Worm (Caenorhabditis elegans) whole organism, L1 larva: ENCODE measurements around the gene arf-5.
A peak's percentile ranks its signal among the peaks of the same experiment; 100 is the strongest.

Source experiments
- C34B4.2 ChIP-seq: sonication (generic microtip); optimal IDR thresholded peaks from 2 replicates; lab custom pipeline; 2017; ENCODE audit warnings: mild to moderate bottlenecking, missing genetic modification characterization, missing compliant biosample characterization
- F16B12.6 ChIP-seq: fragments of 150-350 bp; optimal IDR thresholded peaks from 2 replicates; lab custom pipeline; 2014; ENCODE audit warnings: missing biosample characterization, missing genetic modification characterization
- blmp-1 ChIP-seq: fragments of 150-350 bp; optimal IDR thresholded peaks from 2 replicates; lab custom pipeline; 2014; ENCODE audit warnings: missing biosample characterization, missing genetic modification characterization
- ceh-88 ChIP-seq: fragments of 200-800 bp; sonication (Bioruptor generic); IDR thresholded peaks from 2 replicates; pipeline ENCODE4 v1.3.6; 2022; ENCODE audit warnings: missing genetic modification characterization, missing compliant biosample characterization
- dpl-1 ChIP-seq, 3 experiments: fragments of 150-350 bp in 2 of 3; sonication (generic microtip) in 1 of 3; optimal IDR thresholded peaks; 2 replicates each; lab custom pipeline; 2014 to 2017; ENCODE audit warnings: missing biosample characterization in 3 of 3, missing genetic modification characterization in 3 of 3, missing genetic modification reagents in 3 of 3
- dsc-1 ChIP-seq: sonication (generic microtip); optimal IDR thresholded peaks from 2 replicates; lab custom pipeline; 2016; ENCODE audit warnings: mild to moderate bottlenecking, missing genetic modification characterization, missing compliant biosample characterization
- efl-1 ChIP-seq, 4 experiments: fragments of 150-350 bp; optimal IDR thresholded peaks in 3 of 4; peaks in 1 of 4; 1 replicate in 1 of 4; 2 replicates in 3 of 4; lab custom pipeline; 2014; ENCODE audit warnings: missing biosample characterization in 2 of 4, missing genetic modification characterization in 2 of 4, missing genetic modification reagents in 2 of 4
- elt-3 ChIP-seq, 6 experiments: fragments of 150-350 bp in 1 of 6; sonication (generic microtip); optimal IDR thresholded peaks; 2 replicates each; lab custom pipeline; 2017 to 2018; ENCODE audit warnings: missing biosample characterization in 6 of 6, missing genetic modification characterization in 6 of 6, inconsistent platforms in 1 of 6
- fkh-10 ChIP-seq: sonication (generic microtip); optimal IDR thresholded peaks from 2 replicates; lab custom pipeline; 2017; ENCODE audit warnings: missing biosample characterization, missing genetic modification reagents, missing genetic modification characterization
- fkh-8 ChIP-seq: sonication (generic microtip); optimal IDR thresholded peaks from 2 replicates; lab custom pipeline; 2016; ENCODE audit warnings: mild to moderate bottlenecking, missing genetic modification characterization, missing compliant biosample characterization
- fos-1 ChIP-seq: fragments of 150-350 bp; optimal IDR thresholded peaks from 2 replicates; lab custom pipeline; 2014; ENCODE audit warnings: missing biosample characterization, missing genetic modification characterization
- grh-1 ChIP-seq: fragments of 200-800 bp; sonication (Bioruptor generic); IDR thresholded peaks from 2 replicates; pipeline ENCODE4 v1.3.6; 2022; ENCODE audit warnings: missing genetic modification reagents, missing genetic modification characterization, missing compliant biosample characterization
- hpl-2 ChIP-seq: fragments of 150-350 bp; optimal IDR thresholded peaks from 2 replicates; lab custom pipeline; 2014; ENCODE audit warnings: missing biosample characterization, missing genetic modification reagents, missing genetic modification characterization
- irx-1 ChIP-seq: sonication (generic microtip); optimal IDR thresholded peaks from 2 replicates; lab custom pipeline; 2016; ENCODE audit warnings: missing genetic modification characterization, missing compliant biosample characterization
- isw-1 ChIP-seq: fragments of 200-800 bp; sonication (Bioruptor generic); IDR thresholded peaks from 2 replicates; pipeline ENCODE4 v1.3.6; 2022; ENCODE audit warnings: missing genetic modification characterization, missing compliant biosample characterization
- jun-1 ChIP-seq: fragments of 150-350 bp; optimal IDR thresholded peaks from 2 replicates; lab custom pipeline; 2014; ENCODE audit warnings: missing biosample characterization, missing genetic modification reagents, missing genetic modification characterization
- lin-13 ChIP-seq: fragments of 150-350 bp; optimal IDR thresholded peaks from 2 replicates; lab custom pipeline; 2014; ENCODE audit warnings: missing biosample characterization, missing genetic modification reagents, missing genetic modification characterization
- lin-14 ChIP-seq: fragments of 200-800 bp; sonication (Bioruptor generic); optimal IDR thresholded peaks from 2 replicates; lab custom pipeline; 2018; ENCODE audit warnings: mild to moderate bottlenecking, missing genetic modification characterization, moderate library complexity, missing compliant biosample characterization
- lin-15B ChIP-seq: fragments of 150-350 bp; sonication (generic microtip); optimal IDR thresholded peaks from 3 replicates; lab custom pipeline; 2014; ENCODE audit warnings: missing biosample characterization, missing genetic modification characterization
- lin-35 ChIP-seq, 2 experiments: fragments of 150-350 bp; optimal IDR thresholded peaks; 2 replicates each; lab custom pipeline; 2014; ENCODE audit warnings: missing biosample characterization in 2 of 2, missing genetic modification characterization in 2 of 2, missing genetic modification reagents in 2 of 2
- lsy-2 ChIP-seq, 2 experiments: fragments of 150-350 bp; optimal IDR thresholded peaks; 2 replicates each; lab custom pipeline; 2014; ENCODE audit warnings: missing biosample characterization in 2 of 2, missing genetic modification characterization in 2 of 2
- mab-9 ChIP-seq: fragments of 200-800 bp; sonication (Bioruptor generic); IDR thresholded peaks from 2 replicates; pipeline ENCODE4 v1.3.6; 2022; ENCODE audit warnings: missing genetic modification reagents, missing genetic modification characterization, missing compliant biosample characterization
- mdl-1 ChIP-seq, 2 experiments: fragments of 150-350 bp; optimal IDR thresholded peaks; 2 replicates each; lab custom pipeline; 2014 to 2017; ENCODE audit warnings: missing biosample characterization in 2 of 2, missing genetic modification characterization in 2 of 2, inconsistent platforms in 1 of 2
- mep-1 ChIP-seq: fragments of 150-350 bp; optimal IDR thresholded peaks from 2 replicates; lab custom pipeline; 2014; ENCODE audit warnings: missing biosample characterization, missing genetic modification characterization
- nhr-19 ChIP-seq: fragments of 200-800 bp; sonication (Bioruptor generic); conservative IDR thresholded peaks from 2 replicates; pipeline ENCODE4 v1.3.6; 2022; ENCODE audit warnings: missing genetic modification characterization, missing compliant biosample characterization
- nhr-28 ChIP-seq: fragments of 150-350 bp; optimal IDR thresholded peaks from 2 replicates; lab custom pipeline; 2014; ENCODE audit warnings: missing biosample characterization, missing genetic modification characterization
- nhr-47 ChIP-seq: sonication (generic microtip); optimal IDR thresholded peaks from 2 replicates; lab custom pipeline; 2016; ENCODE audit warnings: mild to moderate bottlenecking, missing genetic modification characterization, moderate library complexity, missing compliant biosample characterization
- nhr-71 ChIP-seq: sonication (generic microtip); optimal IDR thresholded peaks from 2 replicates; lab custom pipeline; 2016; ENCODE audit warnings: mild to moderate bottlenecking, missing genetic modification characterization, moderate library complexity, missing compliant biosample characterization
- nhr-76 ChIP-seq: sonication (generic microtip); optimal IDR thresholded peaks from 2 replicates; lab custom pipeline; 2017; ENCODE audit warnings: missing biosample characterization, missing genetic modification characterization
- nhr-85 ChIP-seq: sonication (generic microtip); peaks from one replicate; lab custom pipeline; 2016; ENCODE audit warnings: missing genetic modification characterization, inconsistent platforms, missing compliant biosample characterization
- pax-3 ChIP-seq: fragments of 200-800 bp; sonication (Bioruptor generic); optimal IDR thresholded peaks from 2 replicates; lab custom pipeline; 2018; ENCODE audit warnings: mild to moderate bottlenecking, missing genetic modification characterization, moderate library complexity, missing compliant biosample characterization
- rnt-1 ChIP-seq: sonication (generic microtip); optimal IDR thresholded peaks from 2 replicates; lab custom pipeline; 2016; ENCODE audit warnings: mild to moderate bottlenecking, missing genetic modification characterization, moderate library complexity, missing compliant biosample characterization
- skn-1 ChIP-seq: fragments of 150-350 bp; optimal IDR thresholded peaks from 2 replicates; lab custom pipeline; 2014; ENCODE audit warnings: missing biosample characterization, missing genetic modification characterization
- sox-4 ChIP-seq: sonication (generic microtip); optimal IDR thresholded peaks from 2 replicates; lab custom pipeline; 2016; ENCODE audit warnings: missing genetic modification characterization, missing compliant biosample characterization
- sptf-1 ChIP-seq: fragments of 150-350 bp; optimal IDR thresholded peaks from 2 replicates; lab custom pipeline; 2014; ENCODE audit warnings: missing biosample characterization, missing genetic modification characterization
- tbx-2 ChIP-seq: sonication (generic microtip); optimal IDR thresholded peaks from 2 replicates; lab custom pipeline; 2016; ENCODE audit warnings: missing genetic modification characterization, missing compliant biosample characterization
- unc-130 ChIP-seq: fragments of 150-350 bp; optimal IDR thresholded peaks from 2 replicates; lab custom pipeline; 2017; ENCODE audit warnings: missing biosample characterization, missing genetic modification characterization, inconsistent platforms
- unc-86 ChIP-seq: sonication (generic microtip); optimal IDR thresholded peaks from 2 replicates; lab custom pipeline; 2016; ENCODE audit warnings: missing genetic modification characterization, missing compliant biosample characterization
- unc-98 ChIP-seq: fragments of 200-800 bp; sonication (Bioruptor generic); IDR thresholded peaks from 2 replicates; pipeline ENCODE4 v1.3.6; 2022; ENCODE audit warnings: missing genetic modification characterization, missing compliant biosample characterization
- vab-15 ChIP-seq: sonication (generic microtip); optimal IDR thresholded peaks from 2 replicates; lab custom pipeline; 2017; ENCODE audit warnings: missing genotype, mild to moderate bottlenecking, missing genetic modification characterization, missing compliant biosample characterization
- xbp-1 ChIP-seq: sonication (generic microtip); optimal IDR thresholded peaks from 2 replicates; lab custom pipeline; 2016; ENCODE audit warnings: missing genetic modification characterization, missing compliant biosample characterization
- ztf-4 ChIP-seq: fragments of 150-350 bp; optimal IDR thresholded peaks from 2 replicates; lab custom pipeline; 2014; ENCODE audit warnings: missing biosample characterization, missing genetic modification characterization

arf-5 gene

ce11 chrIV:7946899-7947499, 35.3 kb upstream of the arf-5 start, which contains the start of gene F20D12.12 (continued):
- TF ChIP-seq irx-1 (tag; lab: Kevin White, UChicago), result peak; percentile 19
- TF ChIP-seq unc-86 (tag; lab: Kevin White, UChicago), result peak; percentile 49
- TF ChIP-seq elt-3 (tag; optimal IDR thresholded peaks at IDR 0.05; lab: Kevin White, UChicago), result peak in 1 of 6 experiments; percentile 25
- TF ChIP-seq lin-15B, result peak; percentile 46
- peak in 1 of 2 experiments; percentile 45 for TF ChIP-seq mdl-1 (tag; optimal IDR thresholded peaks at IDR 0.05; lab: Kevin White, UChicago)
- peak; percentile 39 for TF ChIP-seq jun-1
- TF ChIP-seq F16B12.6, result peak; percentile 88
- TF ChIP-seq grh-1 (GFP tag; lab: Robert Waterston, UW), result peak; percentile 71
- peak; percentile 87 for TF ChIP-seq ceh-88 (GFP tag; lab: Robert Waterston, UW)
- peak; percentile 84 for TF ChIP-seq nhr-71
- TF ChIP-seq pax-3 (tag; lab: Kevin White, UChicago), result peak; percentile 54
- TF ChIP-seq fos-1, result peak; percentile 16
- peak; percentile 57 for TF ChIP-seq unc-130
- TF ChIP-seq skn-1 (tag; lab: Kevin White, UChicago), result peak; percentile 45
- peak; percentile 53 for TF ChIP-seq xbp-1 (tag; lab: Kevin White, UChicago)
- TF ChIP-seq lin-14 (GFP tag; lab: Kevin White, UChicago), result peak; percentile 76
- TF ChIP-seq nhr-47 (tag; lab: Kevin White, UChicago), result peak; percentile 73
- peak; percentile 88 to 98 for TF ChIP-seq lsy-2 (tag; optimal IDR thresholded peaks at IDR 0.05; lab: Kevin White, UChicago)
- peak; percentile 73 for TF ChIP-seq mab-9 (GFP tag; lab: Robert Waterston, UW)
- TF ChIP-seq vab-15 (tag; lab: Kevin White, UChicago), result peak; percentile 32
- TF ChIP-seq efl-1 (optimal IDR thresholded peaks at IDR 0.05; lab: Kevin White, UChicago), result peak; percentile 69 to 78
- peak; percentile 62 to 96 for TF ChIP-seq efl-1 (GFP tag; optimal IDR thresholded peaks at IDR 0.05 in 1 of 2; lab: Kevin White, UChicago)

- TF ChIP-seq F16B12.6 (peak; percentile 36), nhr-85 (peak; percentile 44), ceh-88 (GFP tag; lab: Robert Waterston, UW) (peak; percentile 41; the same call in 1 of the 2 replicates), efl-1 (optimal IDR thresholded peaks at IDR 0.05; lab: Kevin White, UChicago) (peak; percentile 28 to 35), efl-1 (GFP tag; optimal IDR thresholded peaks at IDR 0.05 in 1 of 2; lab: Kevin White, UChicago) (peak; percentile 16 to 88), dsc-1 (peak; percentile 0), lsy-2 (tag; optimal IDR thresholded peaks at IDR 0.05; lab: Kevin White, UChicago) (peak; percentile 31 to 83), nhr-47 (tag; lab: Kevin White, UChicago) (peak; percentile 45), lin-35 (GFP tag; optimal IDR thresholded peaks at IDR 0.05; lab: Kevin White, UChicago) (peak in 1 of 2 experiments; percentile 37), dpl-1 (GFP tag; optimal IDR thresholded peaks at IDR 0.05; lab: Kevin White, UChicago) (peak in 1 of 3 experiments; percentile 30), nhr-71 (peak; percentile 50), rnt-1 (tag; lab: Kevin White, UChicago) (peak; percentile 35), nhr-19 (peak; percentile 72), isw-1 (GFP tag; lab: Robert Waterston, UW) (peak; percentile 72)
These were observed 34.0 kb upstream of the arf-5 start, which contains the start of gene mcm-3AP for ce11 chrIV:7948290-7948689. Gene mcm-3AP (plus strand): TSS chrIV:7948672.

- TF ChIP-seq vab-15 (tag; lab: Kevin White, UChicago) (no peak), nhr-47 (tag; lab: Kevin White, UChicago) (no peak), grh-1 (GFP tag; lab: Robert Waterston, UW) (no peak), fkh-8 (no peak)
These were observed 28.3 kb upstream of the arf-5 start for ce11 chrIV:7954006-7954405.

- TF ChIP-seq unc-86 (tag; lab: Kevin White, UChicago) (no peak), mab-9 (GFP tag; lab: Robert Waterston, UW) (no peak), nhr-28 (tag; lab: Kevin White, UChicago) (no peak), rnt-1 (tag; lab: Kevin White, UChicago) (no peak), nhr-76 (tag; lab: Kevin White, UChicago) (no peak), vab-15 (tag; lab: Kevin White, UChicago) (no peak), lin-14 (GFP tag; lab: Kevin White, UChicago) (no peak), hpl-2 (GFP tag; lab: Kevin White, UChicago) (no peak), ztf-4 (tag; lab: Kevin White, UChicago) (no peak), unc-98 (no peak), sptf-1 (tag; lab: Kevin White, UChicago) (no peak), lin-13 (GFP tag; lab: Kevin White, UChicago) (no peak), C34B4.2 (tag; lab: Kevin White, UChicago) (no peak), sox-4 (tag; lab: Kevin White, UChicago) (no peak), blmp-1 (tag; lab: Kevin White, UChicago) (no peak), tbx-2 (tag; lab: Kevin White, UChicago) (no peak), fkh-10 (GFP tag; lab: Kevin White, UChicago) (no peak), nhr-19 (no peak), mep-1 (no peak)
These were observed 26.5 kb upstream of the arf-5 start, which contains the start of gene ceh-19 for ce11 chrIV:7955849-7956248. Gene ceh-19 (minus strand): TSS chrIV:7955949.
